Worm (Caenorhabditis elegans) whole organism, L3 larva: ENCODE data around the gene srbc-65.

Experiments used
- aly-2 ChIP-seq: fragments of 150-350 bp; optimal IDR thresholded peaks from 2 replicates; lab custom pipeline; 2014; ENCODE audit warnings: missing biosample characterization, missing genetic modification characterization
- ceh-9 ChIP-seq: sonication (generic microtip); optimal IDR thresholded peaks from 2 replicates; lab custom pipeline; 2018; ENCODE audit warnings: missing biosample characterization, missing genetic modification characterization
- elt-2 ChIP-seq: sonication (generic microtip); optimal IDR thresholded peaks from 2 replicates; lab custom pipeline; 2016; ENCODE audit warnings: missing genetic modification reagents, mild to moderate bottlenecking, missing genetic modification characterization, missing compliant biosample characterization
- lin-15B ChIP-seq: fragments of 150-350 bp; optimal IDR thresholded peaks from 2 replicates; lab custom pipeline; 2014; ENCODE audit warnings: missing biosample characterization, missing genetic modification characterization
- lin-39 ChIP-seq: fragments of 150-350 bp; optimal IDR thresholded peaks from 2 replicates; lab custom pipeline; 2018; ENCODE audit warnings: missing biosample characterization, missing genetic modification reagents, missing genetic modification characterization
- nhr-77 ChIP-seq: fragments of 150-350 bp; optimal IDR thresholded peaks from 2 replicates; lab custom pipeline; 2014; ENCODE audit warnings: missing biosample characterization, missing genetic modification characterization
- snpc-4 ChIP-seq: fragments of 150-350 bp; optimal IDR thresholded peaks from 2 replicates; lab custom pipeline; 2014; ENCODE audit warnings: missing biosample characterization, missing genetic modification characterization
- tbx-2 ChIP-seq: sonication (generic microtip); optimal IDR thresholded peaks from 2 replicates; lab custom pipeline; 2016; ENCODE audit warnings: mild to moderate bottlenecking, missing genetic modification characterization, missing compliant biosample characterization
- unc-62 ChIP-seq: fragments of 150-350 bp; sonication (generic microtip); optimal IDR thresholded peaks from 4 replicates; lab custom pipeline; 2014; ENCODE audit warnings: missing biosample characterization, missing genetic modification reagents, missing genetic modification characterization
- zag-1 ChIP-seq: fragments of 150-350 bp; optimal IDR thresholded peaks from 2 replicates; lab custom pipeline; 2014; ENCODE audit warnings: missing biosample characterization, missing genetic modification characterization

DNA sequence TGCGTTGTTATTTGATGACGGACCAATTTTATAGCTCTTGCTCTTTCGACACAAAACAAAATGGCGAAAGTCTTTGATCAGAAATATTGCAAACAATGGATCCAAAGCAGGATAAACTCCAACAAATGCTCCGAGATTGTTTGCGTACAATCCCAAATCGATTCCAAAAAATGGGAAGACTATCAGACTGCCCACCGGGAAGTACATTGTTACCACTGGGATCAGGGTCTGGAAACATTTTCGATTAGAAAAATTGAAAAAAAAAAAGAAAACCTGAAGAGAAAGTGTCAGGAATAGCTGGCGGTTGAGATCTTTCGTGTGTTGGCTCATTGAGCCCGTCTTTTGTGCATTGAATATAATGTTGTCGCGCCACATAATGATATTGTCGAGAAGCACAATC lies 30.3 kb downstream of the srbc-65 start:
- TF ChIP-seq unc-62 (no peak), tbx-2 (no peak), lin-15B (tag; lab: Kevin White, UChicago) (no peak), nhr-77 (tag; lab: Kevin White, UChicago) (no peak), aly-2 (tag; lab: Kevin White, UChicago) (no peak), lin-39 (tag; lab: Kevin White, UChicago) (no peak), zag-1 (tag; lab: Kevin White, UChicago) (no peak), ceh-9 (no peak), elt-2 (tag; lab: Kevin White, UChicago) (no peak), snpc-4 (tag; lab: Kevin White, UChicago) (no peak)
